Worm (Caenorhabditis elegans) whole organism, L3 larva: ENCODE measurements around the gene fbxa-86.

ENCODE experiments used
- R02D3.7 ChIP-seq: fragments of 150-350 bp; optimal IDR thresholded peaks from 2 replicates; lab custom pipeline; 2014; ENCODE audit warnings: missing biosample characterization, missing genetic modification characterization
- ZK546.5 ChIP-seq: sonication (generic microtip); optimal IDR thresholded peaks from 2 replicates; lab custom pipeline; 2017; ENCODE audit warnings: missing biosample characterization, missing genetic modification characterization
- ama-1 ChIP-seq: fragments of 150-350 bp; optimal IDR thresholded peaks from 2 replicates; lab custom pipeline; 2018
- ceh-82 ChIP-seq: fragments of 150-350 bp; optimal IDR thresholded peaks from 2 replicates; lab custom pipeline; 2014; ENCODE audit warnings: missing biosample characterization, missing genetic modification characterization
- ceh-9 ChIP-seq: sonication (generic microtip); optimal IDR thresholded peaks from 2 replicates; lab custom pipeline; 2018; ENCODE audit warnings: missing biosample characterization, missing genetic modification characterization
- egl-5 ChIP-seq: fragments of 150-350 bp; optimal IDR thresholded peaks from 2 replicates; lab custom pipeline; 2017; ENCODE audit warnings: missing biosample characterization, missing genetic modification reagents, missing genetic modification characterization, inconsistent platforms
- elt-1 ChIP-seq: fragments of 150-350 bp; optimal IDR thresholded peaks from 2 replicates; lab custom pipeline; 2014; ENCODE audit warnings: missing biosample characterization, missing genetic modification characterization
- elt-2 ChIP-seq: sonication (generic microtip); optimal IDR thresholded peaks from 2 replicates; lab custom pipeline; 2016; ENCODE audit warnings: missing genetic modification reagents, mild to moderate bottlenecking, missing genetic modification characterization, missing compliant biosample characterization
- eor-1 ChIP-seq, 2 experiments: fragments of 150-350 bp; optimal IDR thresholded peaks; 2 replicates each; lab custom pipeline; 2014 to 2018; ENCODE audit warnings: missing biosample characterization in 2 of 2, missing genetic modification characterization in 2 of 2
- fkh-10 ChIP-seq: sonication (generic microtip); optimal IDR thresholded peaks from 2 replicates; lab custom pipeline; 2017; ENCODE audit warnings: missing biosample characterization, missing genetic modification reagents, missing genetic modification characterization
- fkh-2 ChIP-seq: fragments of 150-350 bp; optimal IDR thresholded peaks from 2 replicates; lab custom pipeline; 2014; ENCODE audit warnings: missing biosample characterization, missing genetic modification reagents, missing genetic modification characterization
- fos-1 ChIP-seq: fragments of 150-350 bp; optimal IDR thresholded peaks from 2 replicates; lab custom pipeline; 2014; ENCODE audit warnings: missing biosample characterization, missing genetic modification characterization
- hmg-11 ChIP-seq: sonication (generic microtip); optimal IDR thresholded peaks from 2 replicates; lab custom pipeline; 2016; ENCODE audit warnings: missing genetic modification characterization, missing compliant biosample characterization
- jun-1 ChIP-seq: fragments of 150-350 bp; optimal IDR thresholded peaks from 2 replicates; lab custom pipeline; 2014; ENCODE audit warnings: missing biosample characterization, missing genetic modification reagents, missing genetic modification characterization
- lin-39 ChIP-seq: fragments of 150-350 bp; optimal IDR thresholded peaks from 2 replicates; lab custom pipeline; 2018; ENCODE audit warnings: missing biosample characterization, missing genetic modification reagents, missing genetic modification characterization
- lsy-12 ChIP-seq: sonication (generic microtip); optimal IDR thresholded peaks from 2 replicates; lab custom pipeline; 2016; ENCODE audit warnings: mild to moderate bottlenecking, missing genetic modification characterization, missing compliant biosample characterization
- mdl-1 ChIP-seq: fragments of 150-350 bp; optimal IDR thresholded peaks from 2 replicates; lab custom pipeline; 2014; ENCODE audit warnings: missing biosample characterization, missing genetic modification characterization
- mml-1 ChIP-seq: fragments of 150-350 bp; sonication (generic microtip); optimal IDR thresholded peaks from 3 replicates; lab custom pipeline; 2014; ENCODE audit warnings: missing biosample characterization, missing genetic modification characterization
- nfya-1 ChIP-seq: sonication (generic microtip); optimal IDR thresholded peaks from 2 replicates; lab custom pipeline; 2017; ENCODE audit warnings: missing genetic modification characterization, mild to moderate bottlenecking, missing compliant biosample characterization, antibody characterized with exemption, moderate library complexity; ENCODE audit not compliant: insufficient read depth
- nhr-12 ChIP-seq: fragments of 150-350 bp; optimal IDR thresholded peaks from 2 replicates; lab custom pipeline; 2014; ENCODE audit warnings: missing biosample characterization, missing genetic modification characterization
- nhr-23 ChIP-seq: fragments of 150-350 bp; optimal IDR thresholded peaks from 2 replicates; lab custom pipeline; 2014; ENCODE audit warnings: missing biosample characterization, missing genetic modification reagents, missing genetic modification characterization
- nhr-237 ChIP-seq: fragments of 150-350 bp; optimal IDR thresholded peaks from 2 replicates; lab custom pipeline; 2014; ENCODE audit warnings: missing biosample characterization, missing genetic modification characterization
- nhr-28 ChIP-seq: fragments of 150-350 bp; optimal IDR thresholded peaks from 2 replicates; lab custom pipeline; 2014; ENCODE audit warnings: missing biosample characterization, missing genetic modification characterization
- nhr-43 ChIP-seq: sonication (generic microtip); optimal IDR thresholded peaks from 2 replicates; lab custom pipeline; 2016; ENCODE audit warnings: mild to moderate bottlenecking, missing genetic modification characterization, missing compliant biosample characterization; ENCODE audit not compliant: poor library complexity, severe bottlenecking
- nhr-67 ChIP-seq: fragments of 150-350 bp; optimal IDR thresholded peaks from 2 replicates; lab custom pipeline; 2014; ENCODE audit warnings: missing biosample characterization, missing genetic modification characterization
- nhr-76 ChIP-seq: fragments of 150-350 bp; sonication (generic microtip); optimal IDR thresholded peaks from 5 replicates; lab custom pipeline; 2014; ENCODE audit warnings: missing biosample characterization, missing genetic modification characterization
- nhr-77 ChIP-seq: fragments of 150-350 bp; optimal IDR thresholded peaks from 2 replicates; lab custom pipeline; 2014; ENCODE audit warnings: missing biosample characterization, missing genetic modification characterization
- pha-4 ChIP-seq: fragments of 150-350 bp; optimal IDR thresholded peaks from 2 replicates; lab custom pipeline; 2014; ENCODE audit warnings: missing biosample characterization, missing genetic modification reagents, missing genetic modification characterization
- sea-2 ChIP-seq: fragments of 150-350 bp; sonication (generic microtip); optimal IDR thresholded peaks from 4 replicates; lab custom pipeline; 2014; ENCODE audit warnings: missing biosample characterization, missing genetic modification reagents, missing genetic modification characterization
- skn-1 ChIP-seq: fragments of 150-350 bp; optimal IDR thresholded peaks from 2 replicates; lab custom pipeline; 2014; ENCODE audit warnings: missing biosample characterization, missing genetic modification characterization
- snpc-4 ChIP-seq: fragments of 150-350 bp; optimal IDR thresholded peaks from 2 replicates; lab custom pipeline; 2014; ENCODE audit warnings: missing biosample characterization, missing genetic modification characterization
- tbx-2 ChIP-seq: sonication (generic microtip); optimal IDR thresholded peaks from 2 replicates; lab custom pipeline; 2016; ENCODE audit warnings: mild to moderate bottlenecking, missing genetic modification characterization, missing compliant biosample characterization
- unc-39 ChIP-seq: sonication (generic microtip); optimal IDR thresholded peaks from 4 replicates; lab custom pipeline; 2017; ENCODE audit warnings: missing biosample characterization, missing genetic modification characterization
- unc-62 ChIP-seq: fragments of 150-350 bp; sonication (generic microtip); optimal IDR thresholded peaks from 4 replicates; lab custom pipeline; 2014; ENCODE audit warnings: missing biosample characterization, missing genetic modification reagents, missing genetic modification characterization
- zag-1 ChIP-seq: fragments of 150-350 bp; optimal IDR thresholded peaks from 2 replicates; lab custom pipeline; 2014; ENCODE audit warnings: missing biosample characterization, missing genetic modification characterization
- ztf-4 ChIP-seq: fragments of 150-350 bp; optimal IDR thresholded peaks from 2 replicates; lab custom pipeline; 2014; ENCODE audit warnings: missing biosample characterization, missing genetic modification characterization

fbxa-86 gene

ce11 chrIV:4963834-4964233 is 26.0 kb upstream of the fbxa-86 start, which contains the start of gene txt-3:
Gene txt-3 (plus strand): TSS chrIV:4963958.
- TF ChIP-seq nhr-23 (tag; lab: Kevin White, UChicago), result no peak
- TF ChIP-seq ceh-82, result no peak
- no peak for TF ChIP-seq nhr-237 (tag; lab: Kevin White, UChicago)

ce11 chrIV:4960623-4961022 is 22.8 kb upstream of the fbxa-86 start, which contains the start of gene str-164:
Gene str-164 (plus strand): TSS chrIV:4960735.
- TF ChIP-seq nhr-12 (no peak), sea-2 (no peak), nfya-1 (tag; lab: Kevin White, UChicago) (no peak), ama-1 (no peak), nhr-77 (tag; lab: Kevin White, UChicago) (no peak), snpc-4 (no peak), nhr-67 (tag; lab: Kevin White, UChicago) (no peak), tbx-2 (tag; lab: Kevin White, UChicago) (no peak), ZK546.5 (no peak), nhr-43 (no peak), mml-1 (no peak)

DNA sequence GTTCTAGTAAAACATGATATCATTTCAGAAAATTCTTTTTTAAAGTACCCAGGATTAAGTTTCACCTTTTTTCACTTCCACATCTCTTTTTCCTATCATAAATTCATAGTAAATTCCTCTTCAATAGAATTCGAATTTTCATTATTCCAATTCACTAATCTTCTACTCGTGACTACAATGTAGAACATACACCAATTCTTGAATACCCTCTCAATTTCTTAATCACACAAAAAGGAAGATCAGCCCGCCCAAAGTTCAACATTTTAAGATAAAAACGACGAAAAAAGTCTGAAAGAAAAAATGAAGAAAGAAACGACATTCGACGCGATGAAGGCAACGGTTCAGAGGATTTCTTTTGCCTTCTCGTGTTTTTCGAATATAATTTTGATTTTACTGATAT is 16.1 kb upstream of the fbxa-86 start, which contains the start of gene str-163:
str-163 (plus strand) TSS at position 301 of the 400 bp plus-strand sequence.
- TF ChIP-seq fkh-2 (tag; lab: Kevin White, UChicago), result no peak
- no peak for TF ChIP-seq lsy-12 (tag; lab: Kevin White, UChicago)
- no peak for TF ChIP-seq mml-1
- TF ChIP-seq eor-1 (tag; optimal IDR thresholded peaks at IDR 0.05; lab: Kevin White, UChicago), result no peak
- TF ChIP-seq elt-2 (tag; lab: Kevin White, UChicago), result no peak
- TF ChIP-seq nhr-12, result no peak
- no peak for TF ChIP-seq unc-39 (tag; lab: Kevin White, UChicago)
- no peak for TF ChIP-seq lin-39 (tag; lab: Kevin White, UChicago)
- TF ChIP-seq fkh-10 (GFP tag; lab: Kevin White, UChicago), result no peak
- no peak for TF ChIP-seq hmg-11
- TF ChIP-seq tbx-2 (tag; lab: Kevin White, UChicago), result no peak
- TF ChIP-seq jun-1, result no peak
- TF ChIP-seq unc-62 (GFP tag; lab: Kevin White, UChicago), result no peak
- no peak for TF ChIP-seq ceh-82
- no peak for TF ChIP-seq egl-5 (tag; lab: Kevin White, UChicago)
- no peak for TF ChIP-seq mdl-1 (tag; lab: Kevin White, UChicago)
- no peak for TF ChIP-seq ceh-9
- TF ChIP-seq R02D3.7 (tag; lab: Kevin White, UChicago), result no peak
- TF ChIP-seq nhr-76, result no peak

DNA sequence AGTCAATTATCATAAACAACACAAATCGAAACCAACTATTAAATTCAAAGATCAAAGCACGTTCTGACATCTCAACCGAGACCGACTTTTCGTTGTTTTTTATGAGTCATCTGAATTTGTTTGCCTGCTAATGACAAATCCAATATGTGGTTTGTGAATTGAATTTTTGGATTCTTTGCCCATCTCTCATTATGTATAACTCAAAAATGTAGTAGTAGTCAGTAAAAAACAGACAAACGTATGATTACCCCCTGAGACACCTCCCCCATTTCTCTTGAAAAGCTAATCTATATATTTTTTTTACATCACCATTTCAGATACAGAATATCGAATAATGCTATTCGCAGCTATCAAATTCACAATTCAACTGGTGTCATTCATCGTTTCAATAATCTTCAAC is 8.0 kb upstream of the fbxa-86 start, which contains the start of gene str-169:
str-169 (plus strand) TSS at position 301 of the 400 bp plus-strand sequence.
- TF ChIP-seq elt-2 (tag; lab: Kevin White, UChicago), result no peak
- TF ChIP-seq fkh-10 (GFP tag; lab: Kevin White, UChicago), result no peak
- no peak for TF ChIP-seq R02D3.7 (tag; lab: Kevin White, UChicago)
- no peak for TF ChIP-seq elt-1 (tag; lab: Kevin White, UChicago)
- TF ChIP-seq ama-1, result no peak
- no peak for TF ChIP-seq hmg-11
- no peak for TF ChIP-seq ztf-4
- TF ChIP-seq fos-1 (tag; lab: Kevin White, UChicago), result no peak

DNA sequence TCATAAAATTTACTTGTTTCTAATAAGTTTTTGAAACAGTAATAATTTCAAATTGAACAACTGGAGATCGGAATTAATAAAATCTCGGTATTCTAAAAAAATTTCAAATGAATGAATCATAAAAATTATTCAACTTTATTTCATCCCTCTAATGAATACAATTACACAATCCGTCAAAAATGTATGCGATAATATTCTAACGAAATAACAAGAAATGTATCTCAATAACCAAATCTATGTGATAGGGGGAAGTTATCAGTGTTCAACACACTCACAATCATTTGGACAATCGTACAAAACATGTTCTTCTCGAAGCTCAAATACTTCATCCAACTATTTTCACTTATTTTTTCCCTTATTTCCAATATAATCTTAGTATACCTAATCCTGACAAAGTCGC is 3.9 kb upstream of the fbxa-86 start, which contains the start of gene Y9C9A.5:
Y9C9A.5 (plus strand) TSS at position 301 of the 400 bp plus-strand sequence.
- TF ChIP-seq fos-1 (tag; lab: Kevin White, UChicago), result no peak
- no peak for TF ChIP-seq R02D3.7 (tag; lab: Kevin White, UChicago)
- TF ChIP-seq nhr-43, result no peak
- no peak for TF ChIP-seq hmg-11
- TF ChIP-seq nhr-237 (tag; lab: Kevin White, UChicago), result no peak
- TF ChIP-seq tbx-2 (tag; lab: Kevin White, UChicago), result no peak
- no peak for TF ChIP-seq nhr-12
- no peak for TF ChIP-seq nhr-28 (tag; lab: Kevin White, UChicago)
- TF ChIP-seq snpc-4, result no peak
- TF ChIP-seq ceh-82, result no peak
- TF ChIP-seq jun-1, result no peak
- TF ChIP-seq egl-5 (tag; lab: Kevin White, UChicago), result no peak
- no peak for TF ChIP-seq zag-1 (tag; lab: Kevin White, UChicago)
- TF ChIP-seq mdl-1 (tag; lab: Kevin White, UChicago), result no peak
- no peak for TF ChIP-seq skn-1 (tag; lab: Kevin White, UChicago)
- TF ChIP-seq nhr-77 (tag; lab: Kevin White, UChicago), result no peak
- no peak for TF ChIP-seq pha-4 (tag; lab: Kevin White, UChicago)
- no peak for TF ChIP-seq ama-1
- no peak for TF ChIP-seq nfya-1 (tag; lab: Kevin White, UChicago)
